Worm (Caenorhabditis elegans) whole organism, L4 larva: ENCODE measurements around the gene C07A9.12.

Experiments
- F49E8.2 ChIP-seq: sonication (generic microtip); optimal IDR thresholded peaks from 2 replicates; lab custom pipeline; 2016; ENCODE audit warnings: missing compliant biosample characterization, mild to moderate bottlenecking, missing genetic modification characterization, borderline replicate concordance
- Y105C5A.15 ChIP-seq: fragments of 200-800 bp; sonication (Bioruptor generic); IDR thresholded peaks from 2 replicates; pipeline ENCODE4 v1.3.6; 2022; ENCODE audit warnings: missing genetic modification characterization, missing compliant biosample characterization
- aha-1 ChIP-seq: fragments of 150-350 bp; peaks from one replicate; lab custom pipeline; 2014; ENCODE audit warnings: missing biosample characterization, missing genetic modification characterization
- aly-2 ChIP-seq: sonication (generic microtip); optimal IDR thresholded peaks from 2 replicates; lab custom pipeline; 2018; ENCODE audit warnings: missing biosample characterization, missing genetic modification characterization
- ceh-20 ChIP-seq: fragments of 200-800 bp; sonication (Bioruptor generic); IDR thresholded peaks from 2 replicates; pipeline ENCODE4 v1.3.6; 2022; ENCODE audit warnings: missing genetic modification reagents, missing genetic modification characterization, missing compliant biosample characterization
- ceh-32 ChIP-seq: sonication (generic microtip); optimal IDR thresholded peaks from 2 replicates; lab custom pipeline; 2016; ENCODE audit warnings: mild to moderate bottlenecking, missing genetic modification characterization, missing compliant biosample characterization; ENCODE audit not compliant: poor library complexity
- ceh-44 ChIP-seq: fragments of 200-800 bp; sonication (Bioruptor generic); IDR thresholded peaks from 2 replicates; pipeline ENCODE4 v1.3.6; 2022; ENCODE audit warnings: missing genetic modification reagents, missing genetic modification characterization, missing compliant biosample characterization
- ctbp-1 ChIP-seq: fragments of 200-800 bp; sonication (Bioruptor generic); IDR thresholded peaks from 2 replicates; pipeline ENCODE4 v1.3.6; 2022; ENCODE audit warnings: missing genetic modification reagents, missing genetic modification characterization, missing compliant biosample characterization
- daf-16 ChIP-seq, 3 experiments: sonication (generic microtip); optimal IDR thresholded peaks; 2 replicates each; lab custom pipeline; 2016 to 2017; ENCODE audit warnings: missing genetic modification characterization in 3 of 3, missing genetic modification reagents in 3 of 3, mild to moderate bottlenecking in 2 of 3, missing compliant biosample characterization in 2 of 3, missing biosample characterization in 1 of 3, moderate library complexity in 1 of 3
- dmd-6 ChIP-seq: fragments of 200-800 bp; sonication (Bioruptor generic); IDR thresholded peaks from 2 replicates; pipeline ENCODE4 v1.3.6; 2022; ENCODE audit warnings: missing genetic modification reagents, missing genetic modification characterization, missing compliant biosample characterization
- dve-1 ChIP-seq: sonication (generic microtip); optimal IDR thresholded peaks from 2 replicates; lab custom pipeline; 2017; ENCODE audit warnings: antibody characterized with exemption, mild to moderate bottlenecking, missing genetic modification characterization, missing compliant biosample characterization; ENCODE audit not compliant: insufficient read depth
- egl-43 ChIP-seq: fragments of 200-800 bp; sonication (Bioruptor generic); IDR thresholded peaks from 2 replicates; pipeline ENCODE4 v1.3.6; 2022; ENCODE audit warnings: missing genetic modification reagents, missing genetic modification characterization, missing compliant biosample characterization
- fkh-10 ChIP-seq: fragments of 150-350 bp; optimal IDR thresholded peaks from 2 replicates; lab custom pipeline; 2014; ENCODE audit warnings: missing biosample characterization, missing genetic modification reagents, missing genetic modification characterization
- hif-1 ChIP-seq, 2 experiments: sonication (generic microtip); optimal IDR thresholded peaks; 2 replicates each; lab custom pipeline; 2016 to 2017; ENCODE audit warnings: missing compliant biosample characterization in 2 of 2, missing genetic modification characterization in 2 of 2, missing genetic modification reagents in 2 of 2, missing genotype in 2 of 2, mild to moderate bottlenecking in 1 of 2
- hlh-11 ChIP-seq: fragments of 200-800 bp; sonication (Bioruptor generic); optimal IDR thresholded peaks from 2 replicates; lab custom pipeline; 2018; ENCODE audit warnings: mild to moderate bottlenecking, missing genetic modification characterization, missing compliant biosample characterization
- hlh-30 ChIP-seq: sonication (generic microtip); optimal IDR thresholded peaks from 2 replicates; lab custom pipeline; 2017; ENCODE audit warnings: antibody characterized with exemption, mild to moderate bottlenecking, missing genetic modification characterization, missing compliant biosample characterization; ENCODE audit not compliant: insufficient read depth
- hmg-1.1 ChIP-seq: fragments of 200-800 bp; sonication (Bioruptor generic); IDR thresholded peaks from 2 replicates; pipeline ENCODE4 v1.3.6; 2022; ENCODE audit warnings: missing genetic modification reagents, missing genetic modification characterization, missing compliant biosample characterization
- lin-15B ChIP-seq: fragments of 150-350 bp; sonication (generic microtip); optimal IDR thresholded peaks from 3 replicates; lab custom pipeline; 2014; ENCODE audit warnings: missing biosample characterization, missing genetic modification characterization
- lsy-2 ChIP-seq, 2 experiments: fragments of 150-350 bp in 1 of 2; sonication (generic microtip) in 1 of 2; optimal IDR thresholded peaks; 2 replicates each; lab custom pipeline; 2014 to 2017; ENCODE audit warnings: missing biosample characterization in 2 of 2, missing genetic modification characterization in 2 of 2
- mes-2 ChIP-seq: sonication (generic microtip); optimal IDR thresholded peaks from 2 replicates; lab custom pipeline; 2016; ENCODE audit warnings: missing genotype, mild to moderate bottlenecking, missing genetic modification characterization, missing compliant biosample characterization; ENCODE audit not compliant: poor library complexity, severe bottlenecking
- mxl-3 ChIP-seq: fragments of 200-800 bp; sonication (Bioruptor generic); optimal IDR thresholded peaks from 2 replicates; lab custom pipeline; 2018; ENCODE audit warnings: mild to moderate bottlenecking, missing genetic modification characterization, missing compliant biosample characterization
- nhr-10 ChIP-seq: fragments of 150-350 bp; optimal IDR thresholded peaks from 2 replicates; lab custom pipeline; 2014; ENCODE audit warnings: missing biosample characterization, missing genetic modification characterization
- nhr-11 ChIP-seq: fragments of 150-350 bp; optimal IDR thresholded peaks from 2 replicates; lab custom pipeline; 2014; ENCODE audit warnings: missing biosample characterization, missing genetic modification characterization
- nhr-237 ChIP-seq: sonication (generic microtip); optimal IDR thresholded peaks from 2 replicates; lab custom pipeline; 2017; ENCODE audit warnings: missing biosample characterization, missing genetic modification characterization
- nhr-28 ChIP-seq: fragments of 150-350 bp; optimal IDR thresholded peaks from 2 replicates; lab custom pipeline; 2014; ENCODE audit warnings: missing biosample characterization, missing genetic modification characterization
- nhr-76 ChIP-seq: fragments of 150-350 bp; optimal IDR thresholded peaks from 2 replicates; lab custom pipeline; 2014; ENCODE audit warnings: missing biosample characterization, missing genetic modification characterization
- pha-4 ChIP-seq, 2 experiments: fragments of 150-350 bp in 1 of 2; fragments of 200-800 bp in 1 of 2; sonication (Bioruptor generic) in 1 of 2; IDR thresholded peaks in 1 of 2; optimal IDR thresholded peaks in 1 of 2; 2 replicates each; pipeline versions ENCODE4 v1.3.6 to Lab custom; 2014 to 2022; ENCODE audit warnings: missing genetic modification characterization in 2 of 2, missing genetic modification reagents in 2 of 2, missing biosample characterization in 1 of 2, missing compliant biosample characterization in 1 of 2
- php-3 ChIP-seq: fragments of 200-800 bp; sonication (Bioruptor generic); IDR thresholded peaks from 2 replicates; pipeline ENCODE4 v1.3.6; 2022; ENCODE audit warnings: missing genetic modification reagents, missing genetic modification characterization, missing compliant biosample characterization
- rbr-2 ChIP-seq: sonication (generic microtip); optimal IDR thresholded peaks from 2 replicates; lab custom pipeline; 2016; ENCODE audit warnings: missing genotype, missing genetic modification characterization, missing compliant biosample characterization
- sdz-12 ChIP-seq: fragments of 200-800 bp; sonication (Bioruptor generic); optimal IDR thresholded peaks from 2 replicates; lab custom pipeline; 2018; ENCODE audit warnings: mild to moderate bottlenecking, missing genetic modification characterization, missing compliant biosample characterization
- set-16 ChIP-seq: fragments of 200-800 bp; sonication (Bioruptor generic); IDR thresholded peaks from 2 replicates; pipeline ENCODE4 v1.3.6; 2022; ENCODE audit warnings: missing genetic modification reagents, missing genetic modification characterization, missing compliant biosample characterization
- snpc-1.2 ChIP-seq: fragments of 200-800 bp; sonication (Bioruptor generic); IDR thresholded peaks from 2 replicates; pipeline ENCODE4 v1.3.6; 2022; ENCODE audit warnings: missing genetic modification reagents, missing genetic modification characterization, missing compliant biosample characterization
- spr-1 ChIP-seq: sonication (generic microtip); optimal IDR thresholded peaks from 2 replicates; lab custom pipeline; 2016; ENCODE audit warnings: mild to moderate bottlenecking, missing genetic modification characterization, missing compliant biosample characterization
- unc-62 ChIP-seq, 3 experiments: fragments of 150-350 bp in 1 of 3; sonication (generic microtip); optimal IDR thresholded peaks in 2 of 3; peaks in 1 of 3; 1 replicate in 1 of 3; 2 replicates in 2 of 3; lab custom pipeline; 2014 to 2017; ENCODE audit warnings: missing biosample characterization in 3 of 3, missing genetic modification characterization in 3 of 3, missing genetic modification reagents in 3 of 3, missing genotype in 1 of 3
- vab-7 ChIP-seq: fragments of 200-800 bp; sonication (Bioruptor generic); IDR thresholded peaks from 2 replicates; pipeline ENCODE4 v1.3.6; 2022; ENCODE audit warnings: missing genetic modification reagents, missing genetic modification characterization, missing compliant biosample characterization
- zfp-3 ChIP-seq: fragments of 200-800 bp; sonication (Bioruptor generic); conservative IDR thresholded peaks from 2 replicates; pipeline ENCODE4 v1.3.6; 2022; ENCODE audit warnings: missing genetic modification reagents, missing genetic modification characterization, missing compliant biosample characterization
- zip-2 ChIP-seq: fragments of 150-350 bp; optimal IDR thresholded peaks from 2 replicates; lab custom pipeline; 2014; ENCODE audit warnings: missing biosample characterization, missing genetic modification characterization

C07A9.12 gene

ce11 chrIII:9711163-9711562 lies 16.2 kb downstream of the C07A9.12 start:
- peak; percentile 93 for TF ChIP-seq aha-1 (tag; lab: Kevin White, UChicago)
- no peak for TF ChIP-seq zip-2 (tag; lab: Kevin White, UChicago)

ce11 chrIII:9705157-9705905 lies 22.0 kb downstream of the C07A9.12 start:
- TF ChIP-seq egl-43 (GFP tag; lab: Robert Waterston, UW), result no peak
- peak in 1 of 2 experiments; percentile 75 for TF ChIP-seq unc-62 (GFP tag; optimal IDR thresholded peaks at IDR 0.05 in 1 of 2; lab: Kevin White, UChicago)
- TF ChIP-seq unc-62 (tag; optimal IDR thresholded peaks at IDR 0.05; lab: Kevin White, UChicago), result no peak
- TF ChIP-seq aha-1 (tag; lab: Kevin White, UChicago), result peak; percentile 75

- TF ChIP-seq unc-62 (GFP tag; optimal IDR thresholded peaks at IDR 0.05 in 1 of 2; lab: Kevin White, UChicago), result peak in 1 of 2 experiments; percentile 62
- no peak for TF ChIP-seq unc-62 (tag; optimal IDR thresholded peaks at IDR 0.05; lab: Kevin White, UChicago)
- peak; percentile 14 for TF ChIP-seq hlh-30
- peak; percentile 34 for TF ChIP-seq mes-2 (tag; lab: Kevin White, UChicago)
- TF ChIP-seq aly-2 (tag; lab: Kevin White, UChicago), result no peak
These were observed 22.8 kb downstream of the C07A9.12 start for ce11 chrIII:9704606-9704938.

- TF ChIP-seq snpc-1.2 (GFP tag; lab: Robert Waterston, UW) (no peak), hmg-1.1 (GFP tag; lab: Robert Waterston, UW) (peak; percentile 41; the same call in 1 of the 2 replicates), unc-62 (GFP tag; optimal IDR thresholded peaks at IDR 0.05 in 1 of 2; lab: Kevin White, UChicago) (peak in 1 of 2 experiments; percentile 94), unc-62 (tag; optimal IDR thresholded peaks at IDR 0.05; lab: Kevin White, UChicago) (no peak), Y105C5A.15 (GFP tag; lab: Robert Waterston, UW) (0 out of 2 replicates have a peak, but pooled peaks have one; percentile 5), mxl-3 (GFP tag; lab: Kevin White, UChicago) (peak; percentile 41), nhr-28 (peak; percentile 54), lsy-2 (tag; optimal IDR thresholded peaks at IDR 0.05; lab: Kevin White, UChicago) (peak in 1 of 2 experiments; percentile 11), set-16 (GFP tag; lab: Robert Waterston, UW) (peak; percentile 26; the same call in 1 of the 2 replicates), ceh-20 (GFP tag; lab: Robert Waterston, UW) (no peak), hlh-30 (peak; percentile 31), nhr-10 (no peak), hlh-11 (tag; lab: Kevin White, UChicago) (peak; percentile 39), ctbp-1 (peak; percentile 64; the same call in 1 of the 2 replicates), php-3 (no peak), zfp-3 (no peak), fkh-10 (GFP tag; lab: Kevin White, UChicago) (peak; percentile 16), hif-1 (tag; optimal IDR thresholded peaks at IDR 0.05; lab: Kevin White, UChicago) (peak in 1 of 2 experiments; percentile 32), pha-4 (GFP tag; IDR thresholded peaks at IDR 0.05; lab: Robert Waterston, UW) (no peak), pha-4 (tag; optimal IDR thresholded peaks at IDR 0.05; lab: Kevin White, UChicago) (no peak), sdz-12 (GFP tag; lab: Kevin White, UChicago) (no peak), spr-1 (tag; lab: Kevin White, UChicago) (peak; percentile 18), nhr-76 (tag; lab: Kevin White, UChicago) (no peak), F49E8.2 (tag; lab: Kevin White, UChicago) (no peak), dmd-6 (GFP tag; lab: Robert Waterston, UW) (peak; percentile 35; the same call in 1 of the 2 replicates), nhr-11 (tag; lab: Kevin White, UChicago) (peak; percentile 40), rbr-2 (tag; lab: Kevin White, UChicago) (peak; percentile 73), ceh-32 (tag; lab: Kevin White, UChicago) (no peak), dve-1 (tag; lab: Kevin White, UChicago) (peak; percentile 55), vab-7 (no peak), aha-1 (tag; lab: Kevin White, UChicago) (peak; percentile 74), ceh-44 (GFP tag; lab: Robert Waterston, UW) (no peak), egl-43 (GFP tag; lab: Robert Waterston, UW) (0 out of 2 replicates have a peak, but pooled peaks have one; percentile 14), nhr-237 (tag; lab: Kevin White, UChicago) (no peak), daf-16 (GFP tag; optimal IDR thresholded peaks at IDR 0.05; lab: Kevin White, UChicago) (no peak), daf-16 (tag; optimal IDR thresholded peaks at IDR 0.05; lab: Kevin White, UChicago) (peak; percentile 11), lin-15B (tag; lab: Kevin White, UChicago) (no peak)
These were observed 23.4 kb downstream of the C07A9.12 start for ce11 chrIII:9703747-9704605.
